Fruit fly (Drosophila melanogaster) whole organism, embryonic: ENCODE measurements around the gene sphinx1.

ENCODE experiments used
- Awh ChIP-seq: fragments of 200-800 bp; sonication (Bioruptor generic); IDR thresholded peaks from 2 replicates; pipeline ENCODE4, ENCODE4 v1.3.6; 2022; ENCODE audit warnings: missing biosample characterization, missing genetic modification characterization
- Bgb ChIP-seq: fragments of 200-800 bp; sonication (Bioruptor generic); IDR thresholded peaks from 2 replicates; pipeline ENCODE4 v1.3.6; 2022; ENCODE audit warnings: missing biosample characterization, missing genetic modification characterization; ENCODE audit not compliant: partially characterized antibody
- Bteb2 ChIP-seq: fragments of 200-800 bp; sonication (Bioruptor generic); optimal IDR thresholded peaks from 2 replicates; lab custom pipeline; 2016; ENCODE audit warnings: missing biosample characterization, missing genetic modification characterization
- CG10321 ChIP-seq: fragments of 200-800 bp; sonication (Bioruptor generic); IDR thresholded peaks from 2 replicates; pipeline ENCODE4 v1.3.6; 2022; ENCODE audit warnings: missing biosample characterization, missing genetic modification characterization
- CG12744 ChIP-seq: fragments of 200-800 bp; sonication (Bioruptor generic); optimal IDR thresholded peaks from 2 replicates; lab custom pipeline; 2016; ENCODE audit warnings: missing biosample characterization, missing genetic modification characterization
- CG13287 ChIP-seq: fragments of 200-800 bp; sonication (Bioruptor generic); IDR thresholded peaks from 2 replicates; pipeline ENCODE4 v1.3.6; 2022; ENCODE audit warnings: missing biosample characterization, missing genetic modification characterization; ENCODE audit not compliant: partially characterized antibody
- CG13296 ChIP-seq: fragments of 200-800 bp; sonication (Bioruptor generic); optimal IDR thresholded peaks from 3 replicates; lab custom pipeline; 2018; ENCODE audit warnings: missing biosample characterization, mild to moderate bottlenecking, missing genetic modification characterization
- CG14014 ChIP-seq: fragments of 200-800 bp; sonication (Bioruptor generic); IDR thresholded peaks from 2 replicates; pipeline ENCODE4 v1.3.6; 2022; ENCODE audit warnings: missing biosample characterization, missing genetic modification characterization
- CG14441 ChIP-seq: fragments of 200-800 bp; sonication (Bioruptor generic); IDR thresholded peaks from 2 replicates; pipeline ENCODE4 v1.3.6; 2022; ENCODE audit warnings: missing biosample characterization, missing genetic modification characterization
- CG15479 ChIP-seq: fragments of 200-800 bp; sonication (Bioruptor generic); optimal IDR thresholded peaks from 3 replicates; lab custom pipeline; 2019; ENCODE audit warnings: missing biosample characterization, mild to moderate bottlenecking, missing genetic modification characterization, moderate library complexity
- CG1603 ChIP-seq: fragments of 200-800 bp; sonication (Bioruptor generic); optimal IDR thresholded peaks from 2 replicates; lab custom pipeline; 2019; ENCODE audit warnings: missing biosample characterization, mild to moderate bottlenecking, missing genetic modification characterization, moderate library complexity
- CG17385 ChIP-seq: fragments of 200-800 bp; sonication (Bioruptor generic); optimal IDR thresholded peaks from 3 replicates; lab custom pipeline; 2018; ENCODE audit warnings: missing biosample characterization, mild to moderate bottlenecking, missing genetic modification characterization
- CG18262 ChIP-seq: fragments of 200-800 bp; optimal IDR thresholded peaks from 3 replicates; lab custom pipeline; 2019; ENCODE audit warnings: missing biosample characterization, mild to moderate bottlenecking, missing genetic modification characterization, moderate library complexity
- CG2199 ChIP-seq: fragments of 200-800 bp; sonication (Bioruptor generic); IDR thresholded peaks from 3 replicates; pipeline ENCODE4 v1.3.6; 2022; ENCODE audit warnings: missing biosample characterization, missing genetic modification characterization
- CG2889 ChIP-seq: fragments of 200-800 bp; sonication (Bioruptor generic); IDR thresholded peaks from 3 replicates; pipeline ENCODE4 v1.3.6; 2022; ENCODE audit warnings: missing biosample characterization, missing genetic modification characterization
- CG32532 ChIP-seq: fragments of 200-800 bp; sonication (Bioruptor generic); IDR thresholded peaks from 2 replicates; pipeline ENCODE4 v1.3.6; 2022; ENCODE audit warnings: missing biosample characterization, missing genetic modification characterization
- CG34376 ChIP-seq: fragments of 200-800 bp; sonication (Bioruptor generic); optimal IDR thresholded peaks from 2 replicates; lab custom pipeline; 2018; ENCODE audit warnings: missing biosample characterization, mild to moderate bottlenecking, missing genetic modification characterization
- CG34422 ChIP-seq: fragments of 200-800 bp; sonication (Bioruptor generic); IDR thresholded peaks from 3 replicates; pipeline ENCODE4 v1.3.6; 2022; ENCODE audit warnings: missing biosample characterization, missing genetic modification characterization
- CG4404 ChIP-seq: fragments of 200-800 bp; sonication (Bioruptor generic); IDR thresholded peaks from 2 replicates; pipeline ENCODE4 v1.3.6; 2022; ENCODE audit warnings: missing biosample characterization, missing genetic modification characterization
- CG8290 ChIP-seq, 3 experiments: fragments of 200-800 bp; sonication (Bioruptor generic); optimal IDR thresholded peaks; 2 replicates each; lab custom pipeline; 2016 to 2019; ENCODE audit warnings: missing biosample characterization in 3 of 3, missing genetic modification characterization in 3 of 3, mild to moderate bottlenecking in 2 of 3, moderate library complexity in 1 of 3
- CG8478 ChIP-seq: fragments of >200 bp; optimal IDR thresholded peaks from 2 replicates; lab custom pipeline; 2018
- Deaf1 ChIP-seq: fragments of 200-800 bp; optimal IDR thresholded peaks from 3 replicates; lab custom pipeline; 2019; ENCODE audit warnings: missing biosample characterization, mild to moderate bottlenecking, missing genetic modification characterization, moderate library complexity
- ERR ChIP-seq: fragments of 200-800 bp; sonication (Bioruptor generic); optimal IDR thresholded peaks from 2 replicates; lab custom pipeline; 2016; ENCODE audit warnings: missing biosample characterization, missing genetic modification characterization
- Hmx ChIP-seq: fragments of 200-800 bp; sonication (Bioruptor generic); optimal IDR thresholded peaks from 2 replicates; lab custom pipeline; 2016; ENCODE audit warnings: missing biosample characterization, missing genetic modification characterization
- NFAT ChIP-seq: fragments of 200-800 bp; sonication (Bioruptor generic); IDR thresholded peaks from 2 replicates; pipeline ENCODE4 v1.3.6; 2022; ENCODE audit warnings: missing biosample characterization, missing genetic modification characterization
- Nf-YB ChIP-seq: fragments of 200-800 bp; sonication (Bioruptor generic); optimal IDR thresholded peaks from 3 replicates; lab custom pipeline; 2019; ENCODE audit warnings: missing biosample characterization, mild to moderate bottlenecking, missing genetic modification characterization, moderate library complexity
- Opbp ChIP-seq: fragments of 200-800 bp; sonication (Bioruptor generic); IDR thresholded peaks from 3 replicates; pipeline ENCODE4 v1.3.6; 2022; ENCODE audit warnings: missing biosample characterization, missing genetic modification characterization; ENCODE audit not compliant: partially characterized antibody
- Rfx ChIP-seq: fragments of 200-800 bp; sonication (Bioruptor generic); IDR thresholded peaks from 2 replicates; pipeline ENCODE4 v1.3.6; 2022; ENCODE audit warnings: missing biosample characterization, missing genetic modification characterization
- Six4 ChIP-seq: fragments of 200-800 bp; sonication (Bioruptor generic); optimal IDR thresholded peaks from 2 replicates; lab custom pipeline; 2016; ENCODE audit warnings: missing biosample characterization, missing genetic modification characterization
- Taf1 ChIP-seq: fragments of 200-800 bp; sonication (Bioruptor generic); IDR thresholded peaks from 2 replicates; pipeline ENCODE4 v1.3.6; 2022; ENCODE audit warnings: missing biosample characterization, missing genetic modification characterization
- ab ChIP-seq: fragments of 200-800 bp; sonication (Bioruptor generic); optimal IDR thresholded peaks from 2 replicates; lab custom pipeline; 2016; ENCODE audit warnings: missing biosample characterization, missing genetic modification characterization
- bsh ChIP-seq, 2 experiments: fragments of 200-800 bp; sonication (Bioruptor generic); optimal IDR thresholded peaks; 2 replicates each; lab custom pipeline; 2017 to 2018; ENCODE audit warnings: mild to moderate bottlenecking in 2 of 2, missing biosample characterization in 2 of 2, missing genetic modification characterization in 2 of 2, moderate library complexity in 1 of 2
- ci ChIP-seq: fragments of 200-800 bp; sonication (Bioruptor generic); IDR thresholded peaks from 3 replicates; pipeline ENCODE4 v1.3.6; 2022; ENCODE audit warnings: missing biosample characterization, missing genetic modification characterization
- dmrt99B ChIP-seq: fragments of 200-800 bp; sonication (Bioruptor generic); optimal IDR thresholded peaks from 2 replicates; lab custom pipeline; 2018; ENCODE audit warnings: missing biosample characterization, mild to moderate bottlenecking, missing genetic modification characterization, moderate library complexity
- exex ChIP-seq: fragments of 200-800 bp; sonication (Bioruptor generic); optimal IDR thresholded peaks from 4 replicates; lab custom pipeline; 2018; ENCODE audit warnings: missing biosample characterization, mild to moderate bottlenecking, missing genetic modification characterization, moderate library complexity
- gro ChIP-seq: fragments of 200-800 bp; sonication (Bioruptor generic); optimal IDR thresholded peaks from 2 replicates; lab custom pipeline; 2016; ENCODE audit warnings: missing biosample characterization, missing genetic modification characterization
- ind ChIP-seq: fragments of 200-800 bp; sonication (Bioruptor generic); optimal IDR thresholded peaks from 3 replicates; lab custom pipeline; 2016; ENCODE audit warnings: missing biosample characterization, missing genetic modification characterization
- inv ChIP-seq: fragments of 200-800 bp; sonication (Bioruptor generic); IDR thresholded peaks from 2 replicates; pipeline ENCODE4 v1.3.6; 2022; ENCODE audit warnings: missing biosample characterization, missing genetic modification characterization; ENCODE audit not compliant: partially characterized antibody
- jing ChIP-seq: fragments of 200-800 bp; sonication (Bioruptor generic); optimal IDR thresholded peaks from 2 replicates; lab custom pipeline; 2018; ENCODE audit warnings: missing biosample characterization, mild to moderate bottlenecking, missing genetic modification characterization
- kni ChIP-seq: fragments of 200-800 bp; sonication (Bioruptor generic); optimal IDR thresholded peaks from 3 replicates; lab custom pipeline; 2017; ENCODE audit warnings: mild to moderate bottlenecking, missing biosample characterization, missing genetic modification reagents, missing genetic modification characterization
- lilli ChIP-seq: fragments of 200-800 bp; sonication (Bioruptor generic); optimal IDR thresholded peaks from 3 replicates; lab custom pipeline; 2016; ENCODE audit warnings: missing biosample characterization, missing genetic modification characterization
- mirr ChIP-seq: fragments of 200-800 bp; sonication (Bioruptor generic); optimal IDR thresholded peaks from 3 replicates; lab custom pipeline; 2018; ENCODE audit warnings: missing biosample characterization, mild to moderate bottlenecking, missing genetic modification characterization
- pan ChIP-seq, 4 experiments: fragments of >200 bp in 3 of 4; fragments of 200-800 bp in 1 of 4; sonication (Bioruptor generic) in 1 of 4; optimal IDR thresholded peaks in 3 of 4; IDR thresholded peaks in 1 of 4; 2 replicates each; pipeline versions ENCODE4 v1.3.6 to Lab custom; 2017 to 2022; ENCODE audit warnings: missing biosample characterization in 2 of 4, missing genetic modification characterization in 2 of 4, mixed read lengths in 1 of 4
- sna ChIP-seq: fragments of 200-800 bp; sonication (Bioruptor generic); IDR thresholded peaks from 2 replicates; pipeline ENCODE4 v1.3.6; 2022; ENCODE audit warnings: missing biosample characterization, missing genetic modification characterization; ENCODE audit not compliant: partially characterized antibody
- tna ChIP-seq: fragments of 200-800 bp; sonication (Bioruptor generic); IDR thresholded peaks from 2 replicates; pipeline ENCODE4 v1.3.6; 2022; ENCODE audit warnings: missing biosample characterization, missing genetic modification characterization; ENCODE audit not compliant: partially characterized antibody
- wdn ChIP-seq: fragments of 200-800 bp; sonication (Bioruptor generic); IDR thresholded peaks from 2 replicates; pipeline ENCODE4 v1.3.6; 2022; ENCODE audit warnings: missing biosample characterization, missing genetic modification characterization

sphinx1 gene

dm6 chr3L:7434715-7435653 lies 4.2 kb downstream of the sphinx1 start, which contains the start of gene Rac2 (continued):
- TF ChIP-seq bsh (GFP tag; optimal IDR thresholded peaks at IDR 0.05; lab: Kevin White, UChicago) (peak; percentile 14 to 24), gro (GFP tag; lab: Kevin White, UChicago) (peak; percentile 12), Hmx (GFP tag; lab: Kevin White, UChicago) (no peak), CG10321 (peak; percentile 96), Nf-YB (peak; percentile 14), Bteb2 (GFP tag; lab: Kevin White, UChicago) (peak; percentile 36), Deaf1 (tag; lab: Kevin White, UChicago) (peak; percentile 79), inv (GFP tag; lab: Robert Waterston, UW) (peak; percentile 21; the same call in 1 of the 2 replicates), CG14441 (GFP tag; lab: Robert Waterston, UW) (0 out of 2 replicates have a peak, but pooled peaks have one; percentile 9), CG32532 (GFP tag; lab: Robert Waterston, UW) (peak; percentile 61; the same call in 1 of the 2 replicates), mirr (GFP tag; lab: Kevin White, UChicago) (peak; percentile 48), Opbp (GFP tag; lab: Robert Waterston, UW) (peak; percentile 53; the same call in 2 of the 3 replicates), CG2199 (GFP tag; lab: Robert Waterston, UW) (peak; percentile 88; the same call in 2 of the 3 replicates), CG8478 (lab: Kevin White, UChicago) (peak; percentile 91), Awh (GFP tag; lab: Robert Waterston, UW) (0 out of 2 replicates have a peak, but pooled peaks have one; percentile 47), CG13296 (GFP tag; lab: Kevin White, UChicago) (peak; percentile 31), ab (GFP tag; lab: Kevin White, UChicago) (peak; percentile 9), jing (GFP tag; lab: Kevin White, UChicago) (no peak), tna (no peak), CG2889 (GFP tag; lab: Robert Waterston, UW) (0 out of 3 replicates have a peak, but pooled peaks have one; percentile 22), CG17385 (GFP tag; lab: Kevin White, UChicago) (peak; percentile 50), CG12744 (GFP tag; lab: Kevin White, UChicago) (no peak), ERR (GFP tag; lab: Kevin White, UChicago) (peak; percentile 46), Taf1 (GFP tag; lab: Robert Waterston, UW) (no peak), NFAT (GFP tag; lab: Robert Waterston, UW) (no peak), CG14014 (GFP tag; lab: Robert Waterston, UW) (0 out of 2 replicates have a peak, but pooled peaks have one; percentile 9), ind (GFP tag; lab: Kevin White, UChicago) (peak; percentile 3), Rfx (0 out of 2 replicates have a peak, but pooled peaks have one; percentile 9), Bgb (GFP tag; lab: Robert Waterston, UW) (peak; percentile 36; the same call in 1 of the 2 replicates), exex (tag; lab: Kevin White, UChicago) (peak; percentile 26), CG34422 (0 out of 3 replicates have a peak, but pooled peaks have one; percentile 14), CG13287 (peak; percentile 56; the same call in 1 of the 2 replicates), wdn (GFP tag; lab: Robert Waterston, UW) (peak; percentile 57; the same call in 1 of the 2 replicates), lilli (GFP tag; lab: Kevin White, UChicago) (peak; percentile 45), ci (GFP tag; lab: Robert Waterston, UW) (0 out of 3 replicates have a peak, but pooled peaks have one; percentile 59), CG18262 (tag; lab: Kevin White, UChicago) (peak; percentile 11), CG4404 (GFP tag; lab: Robert Waterston, UW) (0 out of 2 replicates have a peak, but pooled peaks have one; percentile 24), CG15479 (GFP tag; lab: Kevin White, UChicago) (peak; percentile 34), CG1603 (peak; percentile 1), kni (GFP tag; lab: Kevin White, UChicago) (peak; percentile 82), sna (GFP tag; lab: Robert Waterston, UW) (0 out of 2 replicates have a peak, but pooled peaks have one; percentile 46), CG8290 (GFP tag; optimal IDR thresholded peaks at IDR 0.05; lab: Kevin White, UChicago) (no peak), CG8290 (tag; optimal IDR thresholded peaks at IDR 0.05; lab: Kevin White, UChicago) (peak; percentile 10 to 44), CG34376 (GFP tag; lab: Kevin White, UChicago) (peak; percentile 7), Six4 (GFP tag; lab: Kevin White, UChicago) (no peak), pan (optimal IDR thresholded peaks at IDR 0.05; lab: Kevin White, UChicago) (no peak), pan (GFP tag; optimal IDR thresholded peaks at IDR 0.05 in 1 of 2, IDR thresholded peaks at IDR 0.05 in 1 of 2) (peak in 1 of 2 experiments; percentile 16), dmrt99B (tag; lab: Kevin White, UChicago) (peak; percentile 5)
